Fruit fly (Drosophila melanogaster): ENCODE data around the gene ush.

ush gene

dm6 chr2L:490150-491095 is 14.4 kb downstream of the ush start:
- TF ChIP-seq noc (tag; optimal IDR thresholded peaks at IDR 0.05), result peak; percentile 27

- no peak for TF ChIP-seq noc (tag; optimal IDR thresholded peaks at IDR 0.05)
These were observed 16.2 kb downstream of the ush start for dm6 chr2L:492225-492624.

DNA sequence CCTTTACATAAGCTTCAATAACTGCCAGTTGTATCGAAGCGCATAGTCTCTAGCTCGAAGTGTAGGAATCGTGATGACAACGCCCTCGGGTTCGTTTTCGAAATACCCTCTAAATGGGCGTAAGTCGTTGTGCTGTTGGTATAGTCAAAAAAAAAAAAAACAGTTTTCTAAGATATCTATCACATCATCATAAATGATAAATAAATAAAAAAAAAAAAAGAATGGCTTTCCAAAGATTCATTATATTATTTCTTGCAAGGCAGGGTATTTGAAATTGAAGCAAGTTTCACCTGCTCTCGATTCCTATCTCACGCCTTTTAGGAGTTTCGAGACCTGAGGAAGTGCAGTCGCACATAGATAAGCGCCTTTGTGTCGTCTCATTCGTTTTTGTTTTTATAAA is 17.3 kb downstream of the ush start:
- no peak for TF ChIP-seq noc (tag; optimal IDR thresholded peaks at IDR 0.05)

DNA sequence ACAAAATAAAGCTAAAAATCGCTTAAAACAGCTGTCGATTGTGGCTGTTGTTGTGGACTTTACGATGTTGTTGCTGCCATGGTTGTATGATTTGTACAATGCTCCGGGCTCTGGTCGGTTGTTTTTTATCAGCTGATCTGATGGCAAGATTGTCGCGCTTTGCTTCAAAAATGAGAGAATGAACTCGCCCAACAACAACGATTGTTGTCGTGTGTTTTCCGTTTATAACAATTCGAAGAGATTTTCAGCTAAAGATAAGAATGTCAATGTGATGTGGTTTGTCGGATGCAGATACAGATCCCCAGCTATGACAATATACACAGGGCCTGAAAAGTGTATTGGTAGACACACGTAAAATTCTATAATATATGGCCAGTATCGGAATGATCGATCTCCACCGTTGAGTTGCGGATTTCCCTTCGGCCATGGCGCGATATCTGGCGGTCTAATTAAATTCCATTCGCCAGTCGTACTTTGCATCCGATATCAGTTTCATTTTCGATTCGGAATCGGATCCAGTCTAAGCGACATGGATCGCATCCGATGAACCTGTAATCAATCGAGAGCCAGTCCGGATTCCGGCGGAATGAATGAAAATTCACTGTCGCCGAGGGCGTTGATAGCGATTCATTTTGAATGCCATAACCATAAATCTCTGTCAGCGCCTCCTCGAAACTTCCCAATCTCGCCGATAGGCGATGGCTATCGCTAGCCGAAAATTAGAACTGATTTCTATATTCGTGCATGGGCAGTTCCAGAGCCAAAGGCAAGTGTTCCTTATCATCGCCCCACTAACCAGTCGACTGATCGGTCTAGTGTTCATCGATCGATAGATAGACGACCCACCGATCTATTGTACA is 19.6 kb downstream of the ush start:
- TF ChIP-seq noc (tag; optimal IDR thresholded peaks at IDR 0.05), result peak; percentile 55

DNA sequence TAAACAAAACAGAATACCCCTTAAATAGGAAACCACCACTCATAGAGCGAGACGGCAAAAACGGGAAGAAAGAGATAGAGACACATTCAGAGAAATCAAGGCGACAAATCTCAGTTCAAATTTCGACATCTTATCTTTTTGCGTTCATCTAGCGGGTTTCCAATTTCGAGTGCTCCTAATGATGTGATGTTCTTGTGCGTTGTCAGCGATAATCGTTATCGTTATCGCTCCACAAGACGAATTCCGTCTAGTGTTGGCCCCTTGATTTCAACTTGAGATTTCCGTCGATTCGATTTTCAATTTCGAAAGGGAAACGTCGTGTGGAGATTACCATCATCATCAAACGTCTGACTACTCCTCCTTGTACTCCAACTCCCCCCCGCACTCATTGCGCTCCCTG is 20.4 kb downstream of the ush start:
- TF ChIP-seq noc (tag; optimal IDR thresholded peaks at IDR 0.05), result no peak

- TF ChIP-seq noc (tag; optimal IDR thresholded peaks at IDR 0.05), result no peak
These were observed 20.8 kb downstream of the ush start for dm6 chr2L:496841-497240.

- TF ChIP-seq noc (tag; optimal IDR thresholded peaks at IDR 0.05), result peak; percentile 7
These were observed 21.8 kb downstream of the ush start for dm6 chr2L:497657-498473.

- no peak for TF ChIP-seq noc (tag; optimal IDR thresholded peaks at IDR 0.05)
These were observed 22.4 kb downstream of the ush start for dm6 chr2L:498474-498821.

DNA sequence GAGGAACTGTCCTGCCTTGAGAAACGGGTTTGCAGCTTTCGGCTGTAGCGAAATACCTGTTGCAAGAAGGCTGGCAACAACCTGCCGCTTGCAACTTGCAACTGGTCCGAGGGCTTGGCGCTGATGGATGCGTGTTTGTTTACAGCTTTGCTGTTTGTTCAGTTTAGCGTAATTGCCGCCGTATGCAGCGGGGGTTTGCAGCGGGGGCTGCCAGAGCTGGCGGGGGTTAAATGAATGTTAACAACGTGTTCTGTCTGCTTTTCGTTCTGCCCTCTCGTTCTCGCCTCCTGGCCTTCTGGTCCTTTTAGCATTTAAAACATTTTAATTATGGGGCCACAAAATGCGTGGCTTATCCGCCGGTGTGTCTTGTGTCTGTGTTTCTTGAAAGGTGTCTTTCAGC is 23.9 kb downstream of the ush start:
- no peak for TF ChIP-seq noc (tag; optimal IDR thresholded peaks at IDR 0.05)

dm6 chr2L:501622-502021 is 25.6 kb downstream of the ush start:
- TF ChIP-seq noc (tag; optimal IDR thresholded peaks at IDR 0.05), result no peak

dm6 chr2L:505009-505408 is 29.0 kb downstream of the ush start:
- no peak for TF ChIP-seq noc (tag; optimal IDR thresholded peaks at IDR 0.05)

DNA sequence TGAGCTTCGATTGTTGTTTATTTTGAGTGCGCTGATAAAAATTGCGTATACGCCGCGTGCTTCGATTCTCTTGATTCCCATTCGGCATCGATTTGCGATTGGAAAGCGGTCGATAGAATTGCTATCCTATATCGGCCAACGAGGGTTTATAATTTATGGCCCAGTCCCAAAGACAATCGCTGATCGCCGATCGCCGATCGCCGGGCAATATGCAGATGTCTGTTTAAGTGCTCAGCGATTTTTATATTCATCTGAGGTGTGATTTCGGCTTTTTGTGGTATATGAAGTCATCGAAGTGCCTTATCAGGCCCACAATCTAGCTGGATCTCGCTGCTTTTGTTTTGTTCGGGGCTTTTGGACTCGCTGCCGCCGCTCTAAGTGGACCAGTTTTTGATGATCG is 30.4 kb downstream of the ush start:
- no peak for TF ChIP-seq noc (tag; optimal IDR thresholded peaks at IDR 0.05)

DNA sequence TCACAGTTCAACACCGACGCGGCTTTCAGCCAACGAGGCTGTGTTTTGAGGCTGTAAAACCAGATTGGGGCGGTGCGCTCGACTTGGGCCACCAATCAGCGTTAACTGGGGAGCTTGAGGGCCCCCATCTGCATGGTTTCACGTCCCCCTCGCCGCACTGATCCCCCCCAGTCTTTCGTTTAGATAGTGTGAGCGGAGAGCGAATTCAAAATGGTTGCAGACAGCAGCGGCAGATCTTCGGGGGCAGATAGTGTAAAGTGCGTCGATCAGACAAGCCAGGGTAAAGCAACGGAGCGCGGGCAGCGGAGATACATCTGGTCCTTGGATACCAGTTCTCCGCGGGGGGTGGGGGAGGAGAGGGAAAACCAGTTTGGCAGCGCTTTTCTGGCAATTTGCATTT is 31.1 kb downstream of the ush start:
- TF ChIP-seq noc (tag; optimal IDR thresholded peaks at IDR 0.05), result no peak

dm6 chr2L:510534-511014 is 34.6 kb downstream of the ush start:
- TF ChIP-seq noc (tag; optimal IDR thresholded peaks at IDR 0.05), result no peak

DNA sequence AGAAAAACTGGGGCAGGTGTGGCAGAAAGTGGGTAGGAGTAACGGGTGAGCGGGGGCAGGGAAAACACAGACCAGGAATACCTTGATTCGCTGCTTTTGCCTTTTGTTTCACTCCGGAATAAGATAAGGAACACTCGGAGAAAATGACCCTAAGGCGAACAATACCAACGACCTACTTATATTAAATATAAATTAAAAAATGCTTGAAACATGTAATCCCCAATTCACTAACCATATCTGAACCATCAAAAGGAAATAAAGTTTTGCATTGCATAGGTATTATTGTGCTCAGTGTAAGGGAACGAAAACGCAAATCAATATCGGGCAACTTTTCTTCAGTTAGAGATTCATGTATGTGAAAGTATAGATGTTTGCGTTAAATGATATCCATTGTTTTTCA is 36.0 kb downstream of the ush start:
- TF ChIP-seq noc (tag; optimal IDR thresholded peaks at IDR 0.05), result no peak

- TF ChIP-seq noc (tag; optimal IDR thresholded peaks at IDR 0.05), result no peak
These were observed 37.0 kb downstream of the ush start for dm6 chr2L:513035-513434.
